Worm (Caenorhabditis elegans): ENCODE results near the gene vha-15.

- TF ChIP-seq F13C5.2 (tag; optimal IDR thresholded peaks at IDR 0.05) (no peak), scrt-1 (GFP tag; IDR thresholded peaks at IDR 0.05) (no peak), ama-1 (optimal IDR thresholded peaks at IDR 0.05) (no peak), aly-1 (tag; optimal IDR thresholded peaks at IDR 0.05) (no peak), pes-1 (GFP tag; IDR thresholded peaks at IDR 0.05) (no peak), flt-1 (GFP tag; IDR thresholded peaks at IDR 0.05) (no peak), ceh-13 (GFP tag; optimal IDR thresholded peaks at IDR 0.05) (no peak)
These were observed 27.4 kb downstream of the vha-15 start for ce11 chrX:2265069-2265468.

All from whole organism, early embryonic.